Fruit fly (Drosophila melanogaster) S2 (cell line): ENCODE data around the gene Rpt3R.

Experiments
- CG8478 ChIP-seq: fragments of >200 bp; optimal IDR thresholded peaks from 2 replicates; lab custom pipeline; 2018
- CTCF ChIP-seq, 2 experiments: fragments of >200 bp; optimal IDR thresholded peaks; 2 replicates each; lab custom pipeline; 2018

Rpt3R gene

dm6 chr3R:9767620-9768592 is 11.6 kb upstream of the Rpt3R start, which contains the start of gene Naa80:
Gene Naa80 (plus strand): TSS chr3R:9767834.
- TF ChIP-seq CTCF (optimal IDR thresholded peaks at IDR 0.05; lab: Kevin White, UChicago) (peak in 1 of 2 experiments; percentile 16), CG8478 (lab: Kevin White, UChicago) (no peak)

dm6 chr3R:9762955-9763931 is 6.9 kb upstream of the Rpt3R start, which contains the start of the genes Snap24 and CG8478:
Gene Snap24 (minus strand): TSS chr3R:9763150.
Gene CG8478 (plus strand): TSS chr3R:9763650.
- TF ChIP-seq CTCF (optimal IDR thresholded peaks at IDR 0.05; lab: Kevin White, UChicago) (no peak), CG8478 (lab: Kevin White, UChicago) (no peak)

- no peak for TF ChIP-seq CTCF (optimal IDR thresholded peaks at IDR 0.05; lab: Kevin White, UChicago)
- no peak for TF ChIP-seq CG8478 (lab: Kevin White, UChicago)
Measured at dm6 chr3R:9759360-9760191, 3.3 kb upstream of the Rpt3R start, which contains the start of gene Mpi. Gene Mpi (plus strand): TSS chr3R:9759622.

DNA sequence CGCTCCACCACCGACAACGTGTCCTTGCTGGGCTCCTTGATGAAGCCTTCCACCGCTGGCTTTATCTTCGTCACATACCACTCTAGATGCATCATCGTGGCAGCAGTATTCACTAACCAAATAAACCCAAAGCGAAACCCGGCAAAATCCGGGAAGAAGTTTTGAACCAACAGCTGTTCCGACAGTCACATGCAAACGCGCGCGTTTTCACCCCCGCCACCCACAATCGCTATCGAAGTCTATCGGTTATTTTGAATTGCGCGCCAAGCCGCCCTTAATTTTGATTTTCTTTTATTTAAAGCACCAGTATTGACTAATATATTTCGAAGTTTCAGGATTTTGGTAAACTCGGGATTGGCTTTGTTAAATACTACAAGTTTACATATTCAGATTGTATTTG is 1.8 kb downstream of the Rpt3R start, which contains the start of gene Tti1:
Tti1 (minus strand) TSS at position 200 of the 400 bp plus-strand sequence.
- TF ChIP-seq CTCF (optimal IDR thresholded peaks at IDR 0.05; lab: Kevin White, UChicago) (no peak), CG8478 (lab: Kevin White, UChicago) (no peak)

DNA sequence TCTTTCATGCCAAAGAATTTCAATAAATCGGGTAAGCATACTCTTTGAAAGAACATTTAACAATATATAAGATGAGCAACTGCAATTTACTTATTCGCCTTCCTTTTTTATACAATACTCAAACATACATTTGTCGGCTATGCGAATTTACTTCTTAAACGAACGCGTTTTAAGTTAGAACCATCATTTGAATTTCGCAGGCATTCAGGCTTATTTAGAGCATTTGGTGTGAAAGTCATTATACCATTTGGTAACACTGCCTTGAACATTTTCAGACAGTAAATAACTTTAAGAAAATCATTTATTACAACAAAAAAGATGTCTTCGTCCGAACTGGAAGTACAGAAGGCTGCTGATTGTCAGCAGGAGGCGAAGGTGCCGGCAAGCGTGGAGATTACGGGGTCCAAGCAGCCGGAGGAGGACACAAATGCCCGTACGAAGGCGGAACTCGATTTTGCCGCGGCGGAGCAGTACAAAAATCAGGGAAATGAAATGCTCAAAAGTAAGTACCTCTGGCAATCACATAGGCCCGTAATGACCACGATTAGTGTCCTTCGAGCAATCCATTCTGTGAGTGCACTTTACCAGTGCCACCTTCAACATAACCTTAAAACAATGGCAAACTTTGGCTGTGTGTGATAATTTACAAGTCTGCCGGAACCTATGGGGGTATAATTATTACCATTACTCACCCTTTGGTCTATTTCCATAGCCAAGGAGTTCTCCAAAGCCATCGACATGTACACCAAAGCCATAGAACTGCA is 8.2 kb downstream of the Rpt3R start:
- TF ChIP-seq CTCF (optimal IDR thresholded peaks at IDR 0.05; lab: Kevin White, UChicago) (no peak), CG8478 (lab: Kevin White, UChicago) (no peak)

- TF ChIP-seq CG8478 (lab: Kevin White, UChicago) (no peak), CTCF (optimal IDR thresholded peaks at IDR 0.05; lab: Kevin White, UChicago) (no peak)
Measured at dm6 chr3R:9747875-9747899, 8.6 kb downstream of the Rpt3R start, which contains the start of gene PpD3. Gene PpD3 (plus strand): TSS chr3R:9747875.

dm6 chr3R:9747272-9747874 is 8.9 kb downstream of the Rpt3R start, which contains the start of gene CG12948:
Gene CG12948 (minus strand): TSS chr3R:9747744.
- TF ChIP-seq CTCF (optimal IDR thresholded peaks at IDR 0.05; lab: Kevin White, UChicago) (no peak), CG8478 (lab: Kevin White, UChicago) (no peak)

DNA sequence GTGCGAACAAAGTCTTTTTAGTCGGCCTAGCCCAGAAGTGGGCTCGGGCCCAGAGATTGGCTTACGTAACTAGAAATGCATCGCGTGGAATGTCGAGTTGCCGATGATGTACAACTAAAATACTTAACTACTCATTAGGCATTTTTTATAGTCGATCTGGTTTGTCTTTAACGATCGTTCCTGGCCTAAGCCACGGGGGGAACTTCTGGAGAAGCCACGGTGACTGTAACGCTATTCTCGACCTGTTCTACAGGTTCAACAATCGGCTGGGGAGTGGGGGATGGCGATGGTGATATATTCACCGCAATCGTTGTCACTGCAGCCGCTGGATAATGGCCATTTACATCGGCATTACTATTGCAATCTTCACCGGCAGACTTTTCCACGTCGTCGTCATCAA is 10.0 kb downstream of the Rpt3R start, which contains the start of gene CG34409:
CG34409 (minus strand) TSS at position 101 of the 400 bp plus-strand sequence.
- TF ChIP-seq CG8478 (lab: Kevin White, UChicago) (no peak), CTCF (optimal IDR thresholded peaks at IDR 0.05; lab: Kevin White, UChicago) (no peak)

DNA sequence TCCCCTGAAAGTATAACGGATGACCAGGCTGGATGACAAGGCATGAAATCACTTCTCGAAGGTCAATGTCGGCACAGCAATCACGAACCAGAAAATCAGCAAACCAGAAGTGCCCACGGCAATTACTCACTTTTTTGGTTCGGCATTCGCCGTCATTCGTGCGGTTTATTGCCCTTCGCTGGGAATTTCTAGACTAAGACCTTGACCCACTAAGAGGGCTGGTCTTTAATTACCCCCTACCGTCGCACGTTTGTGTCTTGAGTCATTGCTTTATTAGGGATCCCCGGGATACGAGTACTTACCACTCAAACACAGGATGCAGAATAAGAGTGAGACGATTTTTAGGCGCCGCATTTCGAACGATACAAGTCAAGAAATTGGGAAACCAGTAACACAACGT is 10.9 kb downstream of the Rpt3R start:
- TF ChIP-seq CTCF (optimal IDR thresholded peaks at IDR 0.05; lab: Kevin White, UChicago): no peak
- no peak for TF ChIP-seq CG8478 (lab: Kevin White, UChicago)

- TF ChIP-seq CTCF (optimal IDR thresholded peaks at IDR 0.05; lab: Kevin White, UChicago) (no peak), CG8478 (lab: Kevin White, UChicago) (no peak)
Measured at dm6 chr3R:9743995-9744394, 12.3 kb downstream of the Rpt3R start.

DNA sequence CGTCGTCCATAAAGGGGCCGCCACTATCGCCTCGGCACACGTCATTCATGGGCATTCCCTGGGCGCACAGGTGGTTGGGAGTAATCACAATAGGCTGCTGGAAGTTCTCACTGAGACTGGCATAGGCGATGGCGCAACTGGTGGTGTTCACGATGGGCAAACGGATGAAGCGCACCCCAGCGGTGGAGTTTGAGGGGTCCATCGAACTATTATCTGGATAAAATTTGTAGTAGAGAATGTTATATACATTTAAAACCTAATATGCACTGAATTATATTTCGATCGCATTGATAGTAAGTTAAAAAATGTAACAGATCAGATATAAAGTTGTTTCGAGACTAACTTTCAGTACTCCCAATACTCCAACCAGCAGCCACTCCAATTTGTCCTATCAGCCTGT is 13.1 kb downstream of the Rpt3R start, which contains the start of gene CG31415:
CG31415 (plus strand) TSS at position 301 of the 400 bp plus-strand sequence.
- TF ChIP-seq CG8478 (lab: Kevin White, UChicago): no peak
- TF ChIP-seq CTCF (optimal IDR thresholded peaks at IDR 0.05; lab: Kevin White, UChicago): no peak

DNA sequence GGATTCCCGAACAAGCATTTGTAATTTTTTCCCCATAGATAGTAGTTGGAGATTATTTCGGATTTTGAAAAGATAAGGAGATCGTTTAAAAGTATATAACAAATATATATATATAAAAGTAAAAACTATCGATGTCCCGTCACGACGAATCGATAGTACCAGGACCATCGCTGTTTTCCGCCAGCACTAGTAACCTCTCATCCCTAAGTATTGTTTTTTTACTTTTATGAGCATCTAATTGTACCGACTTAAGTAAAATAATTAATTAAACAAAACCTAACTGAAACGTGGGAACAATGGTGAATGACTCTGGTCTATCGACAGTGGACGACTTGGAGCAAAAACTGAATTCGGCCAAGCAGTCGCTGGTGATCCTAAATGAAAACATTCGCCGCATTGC is 15.6 kb downstream of the Rpt3R start, which contains the start of gene Pnn:
Pnn (plus strand) TSS at position 187 of the 400 bp plus-strand sequence.
- no peak for TF ChIP-seq CG8478 (lab: Kevin White, UChicago)
- TF ChIP-seq CTCF (optimal IDR thresholded peaks at IDR 0.05; lab: Kevin White, UChicago): no peak
